Fruit fly (Drosophila melanogaster) whole organism, wandering third instar larva: ENCODE measurements around the gene RecQ4.

ENCODE experiments used
- Abd-B ChIP-seq: fragments of >200 bp; optimal IDR thresholded peaks from 2 replicates; lab custom pipeline; 2017; ENCODE audit warnings: missing biosample characterization, missing genetic modification characterization
- CG32264 ChIP-seq: fragments of 200-800 bp; sonication (Bioruptor generic); optimal IDR thresholded peaks from 2 replicates; lab custom pipeline; 2016; ENCODE audit warnings: missing biosample characterization, missing genetic modification characterization
- CG9705 ChIP-seq: fragments of 200-800 bp; sonication (Bioruptor generic); optimal IDR thresholded peaks from 2 replicates; lab custom pipeline; 2018; ENCODE audit warnings: missing biosample characterization, mild to moderate bottlenecking, missing genetic modification characterization
- CrebA ChIP-seq: fragments of 200-800 bp; sonication (Bioruptor generic); optimal IDR thresholded peaks from 2 replicates; lab custom pipeline; 2016; ENCODE audit warnings: missing biosample characterization, mild to moderate bottlenecking, missing genetic modification characterization, borderline replicate concordance
- Dfd ChIP-seq: fragments of >200 bp; optimal IDR thresholded peaks from 2 replicates; lab custom pipeline; 2017; ENCODE audit warnings: missing biosample characterization, missing genetic modification characterization
- Dif ChIP-seq: fragments of 200-275, 200-300 bp; sonication (Bioruptor generic); optimal IDR thresholded peaks from 2 replicates; lab custom pipeline; 2018; ENCODE audit warnings: missing biosample characterization, missing genetic modification characterization; ENCODE audit not compliant: partially characterized antibody
- GATAd ChIP-seq: sonication (Bioruptor generic); optimal IDR thresholded peaks from 2 replicates; lab custom pipeline; 2016; ENCODE audit warnings: missing biosample characterization, missing genetic modification characterization
- HLH106 ChIP-seq: fragments of 200-800 bp; optimal IDR thresholded peaks from 3 replicates; lab custom pipeline; 2019; ENCODE audit warnings: missing biosample characterization, mild to moderate bottlenecking, missing genetic modification characterization, moderate library complexity
- Hnf4 ChIP-seq: fragments of 200-800 bp; sonication (Bioruptor generic); optimal IDR thresholded peaks from 2 replicates; lab custom pipeline; 2016; ENCODE audit warnings: missing biosample characterization, mild to moderate bottlenecking, missing genetic modification characterization
- Hr78 ChIP-seq: fragments of >200 bp; optimal IDR thresholded peaks from 2 replicates; lab custom pipeline; 2017; ENCODE audit warnings: missing biosample characterization, missing genetic modification characterization
- Hr83 ChIP-seq: fragments of 200-300 bp; sonication (Bioruptor generic); optimal IDR thresholded peaks from 2 replicates; lab custom pipeline; 2016; ENCODE audit warnings: missing biosample characterization, mild to moderate bottlenecking, missing genetic modification characterization, moderate library complexity; ENCODE audit not compliant: poor library complexity, severe bottlenecking
- Jra ChIP-seq: sonication (Bioruptor generic); optimal IDR thresholded peaks from 2 replicates; lab custom pipeline; 2016; ENCODE audit warnings: missing biosample characterization, missing genetic modification characterization
- Myc ChIP-seq: fragments of >200 bp; optimal IDR thresholded peaks from 2 replicates; lab custom pipeline; 2017
- N ChIP-seq: fragments of >200 bp; optimal IDR thresholded peaks from 2 replicates; lab custom pipeline; 2018; ENCODE audit warnings: missing biosample characterization, missing external identifiers, missing genetic modification characterization
- OdsH ChIP-seq: fragments of 200-800 bp; sonication (Bioruptor generic); optimal IDR thresholded peaks from 2 replicates; lab custom pipeline; 2016; ENCODE audit warnings: missing biosample characterization, mild to moderate bottlenecking, missing genetic modification characterization
- Sp1 ChIP-seq: fragments of 200-800 bp; sonication (Bioruptor generic); optimal IDR thresholded peaks from 3 replicates; lab custom pipeline; 2019; ENCODE audit warnings: missing biosample characterization, mild to moderate bottlenecking, missing genetic modification characterization, moderate library complexity
- Vsx2 ChIP-seq: fragments of 200-300, 225-300 bp; sonication (Bioruptor generic); optimal IDR thresholded peaks from 2 replicates; lab custom pipeline; 2018; ENCODE audit warnings: missing biosample characterization, missing genetic modification characterization; ENCODE audit not compliant: partially characterized antibody
- br ChIP-seq: fragments of 200-800 bp; sonication (Bioruptor generic); optimal IDR thresholded peaks from 2 replicates; lab custom pipeline; 2016; ENCODE audit warnings: missing biosample characterization, missing genetic modification characterization
- brk ChIP-seq: fragments of 200-800 bp; sonication (Bioruptor generic); optimal IDR thresholded peaks from 2 replicates; lab custom pipeline; 2016; ENCODE audit warnings: missing biosample characterization, mild to moderate bottlenecking, missing genetic modification characterization
- dl ChIP-seq, 2 experiments: fragments of 175-275, 200-275 bp in 1 of 2; fragments of 200-275 bp in 1 of 2; sonication (Bioruptor generic); optimal IDR thresholded peaks; lab custom pipeline; 2018; ENCODE audit warnings: mild to moderate bottlenecking in 2 of 2, missing biosample characterization in 2 of 2, missing genetic modification characterization in 2 of 2, moderate library complexity in 2 of 2; ENCODE audit not compliant: partially characterized antibody in 2 of 2, insufficient read depth in 1 of 2
- dmrt93B ChIP-seq: fragments of 200-800 bp; sonication (Bioruptor generic); optimal IDR thresholded peaks from 2 replicates; lab custom pipeline; 2018; ENCODE audit warnings: missing biosample characterization, mild to moderate bottlenecking, missing genetic modification characterization
- ey ChIP-seq: fragments of 200-800 bp; sonication (Bioruptor generic); optimal IDR thresholded peaks from 2 replicates; lab custom pipeline; 2016; ENCODE audit warnings: missing biosample characterization, missing genetic modification characterization
- foxo ChIP-seq, 2 experiments: fragments of 200-800 bp; sonication (Bioruptor generic); optimal IDR thresholded peaks; 2 replicates in 1 of 2; 3 replicates in 1 of 2; lab custom pipeline; 2016 to 2017; ENCODE audit warnings: missing biosample characterization in 2 of 2, missing genetic modification characterization in 2 of 2
- fru ChIP-seq: fragments of 200-800 bp; sonication (Bioruptor generic); optimal IDR thresholded peaks from 3 replicates; lab custom pipeline; 2016; ENCODE audit warnings: missing biosample characterization, mild to moderate bottlenecking, missing genetic modification characterization
- h ChIP-seq: fragments of 200-800 bp; sonication (Bioruptor generic); optimal IDR thresholded peaks from 3 replicates; lab custom pipeline; 2016; ENCODE audit warnings: missing biosample characterization, mild to moderate bottlenecking, missing genetic modification characterization
- psq ChIP-seq: fragments of 200-800 bp; sonication (Bioruptor generic); optimal IDR thresholded peaks from 3 replicates; lab custom pipeline; 2017; ENCODE audit warnings: missing biosample characterization, mild to moderate bottlenecking, missing genetic modification characterization, moderate library complexity
- rgr ChIP-seq: fragments of 200-800 bp; sonication (Bioruptor generic); optimal IDR thresholded peaks from 3 replicates; lab custom pipeline; 2016; ENCODE audit warnings: missing biosample characterization, mild to moderate bottlenecking, missing genetic modification characterization
- sage ChIP-seq: fragments of 200-800 bp; sonication (Bioruptor generic); optimal IDR thresholded peaks from 2 replicates; lab custom pipeline; 2016; ENCODE audit warnings: missing biosample characterization, mild to moderate bottlenecking, missing genetic modification characterization
- tai ChIP-seq: sonication (Bioruptor generic); optimal IDR thresholded peaks from 2 replicates; lab custom pipeline; 2016; ENCODE audit warnings: missing biosample characterization, missing genetic modification characterization
- woc ChIP-seq: sonication (Bioruptor generic); optimal IDR thresholded peaks from 2 replicates; lab custom pipeline; 2016; ENCODE audit warnings: missing biosample characterization, mild to moderate bottlenecking, missing genetic modification characterization

The RecQ4 gene

dm6 chr3L:8159724-8160422, 15.9 kb downstream of the RecQ4 start, which contains the start of gene CG43886:
CG43886 (minus strand) TSS chr3L:8159774.
- no peak for TF ChIP-seq h
- no peak for TF ChIP-seq CG9705 (GFP tag; lab: Kevin White, UChicago)
- TF ChIP-seq tai: no peak
- no peak for TF ChIP-seq psq (GFP tag; lab: Kevin White, UChicago)
- TF ChIP-seq foxo (GFP tag; optimal IDR thresholded peaks at IDR 0.05; lab: Kevin White, UChicago): no peak
- TF ChIP-seq Abd-B (GFP tag; lab: Kevin White, UChicago): no peak
- no peak for TF ChIP-seq fru
- peak in 1 of 2 experiments; percentile 23 for TF ChIP-seq dl (GFP tag; optimal IDR thresholded peaks at IDR 0.05; lab: Kevin White, UChicago; ENCODE audit: insufficient read depth in 1 of 2, partially characterized antibody in 2 of 2)
- TF ChIP-seq Hnf4 (GFP tag; lab: Kevin White, UChicago): no peak
- TF ChIP-seq Hr78 (GFP tag; lab: Kevin White, UChicago): no peak
- peak; percentile 52 for TF ChIP-seq Dif (GFP tag; lab: Kevin White, UChicago)
- TF ChIP-seq ey: no peak
- TF ChIP-seq dmrt93B (GFP tag; lab: Kevin White, UChicago): no peak
- TF ChIP-seq CrebA (GFP tag; lab: Kevin White, UChicago): no peak
- no peak for TF ChIP-seq Hr83 (GFP tag; lab: Kevin White, UChicago)
- no peak for TF ChIP-seq Sp1 (GFP tag; lab: Kevin White, UChicago)

DNA sequence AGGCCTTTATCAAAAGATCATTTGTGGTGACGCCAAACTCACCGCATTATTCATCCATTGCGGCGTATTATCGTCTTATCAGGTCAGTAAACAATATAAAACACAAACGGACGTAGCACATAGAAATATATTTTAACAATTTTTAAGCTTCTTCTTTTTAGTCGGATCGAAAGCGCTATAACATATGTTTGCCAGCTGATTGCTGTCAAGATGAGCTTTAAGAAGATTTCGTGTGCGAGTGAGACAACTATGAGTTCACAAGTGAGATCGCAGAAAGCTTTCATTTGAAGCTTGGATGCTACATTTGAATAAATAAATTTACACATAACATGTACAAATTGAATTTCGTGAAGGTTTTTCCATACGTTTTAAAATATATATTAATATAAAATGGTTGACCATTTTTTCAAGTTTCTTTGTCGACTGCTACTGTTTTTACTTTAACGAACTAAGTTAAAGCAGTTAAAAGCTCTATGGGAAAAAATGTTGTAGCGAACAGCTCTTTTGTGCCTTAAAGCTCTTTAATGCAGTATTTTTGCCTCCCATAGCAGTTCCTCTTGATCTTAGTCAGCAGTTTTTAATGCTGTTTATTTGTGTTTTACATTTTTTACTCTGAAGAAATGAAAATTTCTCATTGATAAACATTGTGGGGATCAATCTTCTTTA, 16.9 kb downstream of the RecQ4 start, which contains the start of gene CG42445:
Gene CG42445, minus strand, starts transcription at position 186 of the 666 bp plus-strand sequence.
- TF ChIP-seq Dif (GFP tag; lab: Kevin White, UChicago) (peak; percentile 65), CrebA (GFP tag; lab: Kevin White, UChicago) (peak; percentile 10), CG32264 (GFP tag; lab: Kevin White, UChicago) (no peak), Hnf4 (GFP tag; lab: Kevin White, UChicago) (no peak), sage (GFP tag; lab: Kevin White, UChicago) (peak; percentile 62), Vsx2 (GFP tag; lab: Kevin White, UChicago) (peak; percentile 6), br (no peak), brk (GFP tag; lab: Kevin White, UChicago) (peak; percentile 40)

- TF ChIP-seq ey: peak; percentile 72
- TF ChIP-seq sage (GFP tag; lab: Kevin White, UChicago): peak; percentile 51
- no peak for TF ChIP-seq N (GFP tag; lab: Kevin White, UChicago)
- peak; percentile 19 for TF ChIP-seq brk (GFP tag; lab: Kevin White, UChicago)
- no peak for TF ChIP-seq Hnf4 (GFP tag; lab: Kevin White, UChicago)
- TF ChIP-seq h: peak; percentile 79
- peak; percentile 70 for TF ChIP-seq HLH106 (tag; lab: Kevin White, UChicago)
- TF ChIP-seq tai: peak; percentile 41
- TF ChIP-seq psq (GFP tag; lab: Kevin White, UChicago): peak; percentile 52
- peak; percentile 56 for TF ChIP-seq woc (GFP tag; lab: Kevin White, UChicago)
- TF ChIP-seq dmrt93B (GFP tag; lab: Kevin White, UChicago): peak; percentile 13
- TF ChIP-seq Jra: peak; percentile 5
- no peak for TF ChIP-seq Dfd (GFP tag; lab: Kevin White, UChicago)
- TF ChIP-seq Myc (lab: Kevin White, UChicago): no peak
- peak; percentile 71 for TF ChIP-seq rgr
- TF ChIP-seq CG32264 (GFP tag; lab: Kevin White, UChicago): peak; percentile 12
- TF ChIP-seq OdsH (GFP tag; lab: Kevin White, UChicago): peak; percentile 72
- TF ChIP-seq Sp1 (GFP tag; lab: Kevin White, UChicago): peak; percentile 68
- no peak for TF ChIP-seq CrebA (GFP tag; lab: Kevin White, UChicago)
- peak; percentile 62 for TF ChIP-seq br
- peak; percentile 78 for TF ChIP-seq fru
- peak in 1 of 2 experiments; percentile 67 for TF ChIP-seq foxo (GFP tag; optimal IDR thresholded peaks at IDR 0.05; lab: Kevin White, UChicago)
- no peak for TF ChIP-seq GATAd (GFP tag; lab: Kevin White, UChicago)
Measured at dm6 chr3L:8157079-8157478, 18.7 kb downstream of the RecQ4 start.
